Worm (Caenorhabditis elegans): ENCODE data around the gene F54D1.6.

Gene F54D1.6

ce11 chrIV:11310624-11311023 is 23.0 kb downstream of the F54D1.6 start, which contains the start of gene znf-207 (continued):
- no peak for TF ChIP-seq pqm-1 (tag; optimal IDR thresholded peaks at IDR 0.05)
- peak; percentile 53 for TF ChIP-seq snu-23 (GFP tag; optimal IDR thresholded peaks at IDR 0.05)
- TF ChIP-seq unc-98 (GFP tag; IDR thresholded peaks at IDR 0.05), result no peak
- peak; percentile 17 for TF ChIP-seq tbx-2 (tag; optimal IDR thresholded peaks at IDR 0.05)
- no peak for TF ChIP-seq ets-5 (GFP tag; IDR thresholded peaks at IDR 0.05)
- no peak for TF ChIP-seq nhr-19 (GFP tag; conservative IDR thresholded peaks at IDR 0.05)
- peak; percentile 41 for TF ChIP-seq fkh-8 (tag; optimal IDR thresholded peaks at IDR 0.05)
- TF ChIP-seq F16B12.6 (tag; optimal IDR thresholded peaks at IDR 0.05), result peak; percentile 8
- peak; percentile 70 for TF ChIP-seq lin-14 (GFP tag; optimal IDR thresholded peaks at IDR 0.05)
- peak; percentile 3 for TF ChIP-seq mep-1 (tag; optimal IDR thresholded peaks at IDR 0.05)
- no peak for TF ChIP-seq elt-2 (tag; optimal IDR thresholded peaks at IDR 0.05)
- peak; percentile 80 for TF ChIP-seq ces-1 (GFP tag; optimal IDR thresholded peaks at IDR 0.05)
- peak; percentile 30 for TF ChIP-seq swsn-7 (tag; optimal IDR thresholded peaks at IDR 0.05)
- TF ChIP-seq hpl-2 (GFP tag; optimal IDR thresholded peaks at IDR 0.05), result no peak

- TF ChIP-seq aly-2 (tag; optimal IDR thresholded peaks at IDR 0.05) (no peak), ceh-63 (GFP tag; optimal IDR thresholded peaks at IDR 0.05) (no peak), nhr-19 (GFP tag; conservative IDR thresholded peaks at IDR 0.05) (no peak), tbx-2 (tag; optimal IDR thresholded peaks at IDR 0.05) (no peak), ces-1 (GFP tag; optimal IDR thresholded peaks at IDR 0.05) (no peak), nhr-77 (tag; optimal IDR thresholded peaks at IDR 0.05) (no peak), mab-9 (GFP tag; IDR thresholded peaks at IDR 0.05) (no peak), rnt-1 (tag; optimal IDR thresholded peaks at IDR 0.05) (no peak), jun-1 (tag; optimal IDR thresholded peaks at IDR 0.05) (no peak)
Observed at ce11 chrIV:11311484-11311883, 23.9 kb downstream of the F54D1.6 start.

ce11 chrIV:11313880-11314279 is 26.3 kb downstream of the F54D1.6 start, which contains the start of gene dnj-2:
TSS of gene dnj-2 (minus strand) at chrIV:11313980.
- TF ChIP-seq lin-15B (tag; optimal IDR thresholded peaks at IDR 0.05) (no peak), unc-130 (tag; optimal IDR thresholded peaks at IDR 0.05) (no peak), ets-5 (GFP tag; IDR thresholded peaks at IDR 0.05) (no peak), unc-30 (tag; optimal IDR thresholded peaks at IDR 0.05) (no peak), ztf-11 (tag; optimal IDR thresholded peaks at IDR 0.05) (no peak), irx-1 (tag; optimal IDR thresholded peaks at IDR 0.05) (no peak), pqm-1 (tag; optimal IDR thresholded peaks at IDR 0.05) (no peak), skn-1 (tag; optimal IDR thresholded peaks at IDR 0.05) (no peak), nhr-47 (tag; optimal IDR thresholded peaks at IDR 0.05) (no peak), nhr-19 (GFP tag; conservative IDR thresholded peaks at IDR 0.05) (no peak), snu-23 (GFP tag; optimal IDR thresholded peaks at IDR 0.05) (no peak), grh-1 (GFP tag; IDR thresholded peaks at IDR 0.05) (no peak), sup-37 (GFP tag; optimal IDR thresholded peaks at IDR 0.05) (no peak), nhr-84 (tag; optimal IDR thresholded peaks at IDR 0.05) (no peak)

- peak; percentile 41 to 57 (median 45) for TF ChIP-seq dpl-1 (GFP tag; optimal IDR thresholded peaks at IDR 0.05)
- no peak for TF ChIP-seq ztf-4 (tag; optimal IDR thresholded peaks at IDR 0.05)
- TF ChIP-seq tbx-2 (tag; optimal IDR thresholded peaks at IDR 0.05), result peak; percentile 82
- no peak for TF ChIP-seq ces-1 (GFP tag; optimal IDR thresholded peaks at IDR 0.05)
- no peak for TF ChIP-seq ceh-88 (GFP tag; IDR thresholded peaks at IDR 0.05)
- peak; percentile 44 for TF ChIP-seq snpc-4 (tag; optimal IDR thresholded peaks at IDR 0.05)
- TF ChIP-seq nhr-90 (tag; optimal IDR thresholded peaks at IDR 0.05; ENCODE audit: poor library complexity), result peak; percentile 86
- peak; percentile 80 for TF ChIP-seq dsc-1 (tag; optimal IDR thresholded peaks at IDR 0.05)
- TF ChIP-seq C16A3.4 (tag; optimal IDR thresholded peaks at IDR 0.05), result peak; percentile 33
- TF ChIP-seq egl-27 (tag; optimal IDR thresholded peaks at IDR 0.05), result no peak
- peak; percentile 66 for TF ChIP-seq mep-1 (tag; optimal IDR thresholded peaks at IDR 0.05)
- no peak for TF ChIP-seq fkh-10 (GFP tag; optimal IDR thresholded peaks at IDR 0.05)
- TF ChIP-seq ceh-90 (tag; optimal IDR thresholded peaks at IDR 0.05), result peak; percentile 87
- no peak for TF ChIP-seq nhr-28 (tag; optimal IDR thresholded peaks at IDR 0.05)
- peak; percentile 67 for TF ChIP-seq sox-4 (tag; optimal IDR thresholded peaks at IDR 0.05)
- peak; percentile 84 for TF ChIP-seq fkh-4 (tag; optimal IDR thresholded peaks at IDR 0.05; ENCODE audit: borderline replicate concordance)
- TF ChIP-seq nhr-77 (tag; optimal IDR thresholded peaks at IDR 0.05), result no peak
- TF ChIP-seq ztf-11 (tag; optimal IDR thresholded peaks at IDR 0.05), result peak in 1 of 2 experiments; percentile 83
- TF ChIP-seq fos-1 (tag; optimal IDR thresholded peaks at IDR 0.05), result peak; percentile 11
- TF ChIP-seq fkh-8 (tag; optimal IDR thresholded peaks at IDR 0.05), result peak; percentile 39
- peak; percentile 84 for TF ChIP-seq nhr-85 (tag)
- peak; percentile 49 for TF ChIP-seq unc-86 (tag; optimal IDR thresholded peaks at IDR 0.05)
- TF ChIP-seq ceh-82 (tag; optimal IDR thresholded peaks at IDR 0.05), result peak in 1 of 3 experiments; percentile 30
- TF ChIP-seq nhr-47 (tag; optimal IDR thresholded peaks at IDR 0.05), result peak; percentile 82
Observed at ce11 chrIV:11314885-11315284, 27.3 kb downstream of the F54D1.6 start, which contains the start of the genes B0035.3, B0035.22 and pfd-4. TSS of gene B0035.3 (minus strand) at chrIV:11314998. TSS of gene B0035.22 (plus strand) at chrIV:11315153. TSS of gene pfd-4 (plus strand) at chrIV:11315207.

All from whole organism, L1 larva.